Worm (Caenorhabditis elegans) whole organism, midembryonic: ENCODE measurements around the gene ghi-1.

Experiments
- T22C8.4 ChIP-seq: fragments of 200-800 bp; sonication (Bioruptor generic); IDR thresholded peaks from 2 replicates; pipeline ENCODE4 v1.3.6; 2022; ENCODE audit warnings: missing genetic modification characterization, missing compliant biosample characterization
- cog-1 ChIP-seq: sonication (generic microtip); optimal IDR thresholded peaks from 2 replicates; lab custom pipeline; 2016; ENCODE audit warnings: missing genetic modification characterization, missing compliant biosample characterization
- flt-1 ChIP-seq: fragments of 200-800 bp; sonication (Bioruptor generic); IDR thresholded peaks from 2 replicates; pipeline ENCODE4 v1.3.6; 2022; ENCODE audit warnings: missing genetic modification characterization, missing compliant biosample characterization
- klf-2 ChIP-seq: fragments of 200-800 bp; sonication (Bioruptor generic); conservative IDR thresholded peaks from 2 replicates; pipeline ENCODE4 v1.3.6; 2022; ENCODE audit warnings: missing genetic modification reagents, missing genetic modification characterization, missing compliant biosample characterization
- med-1 ChIP-seq: sonication (generic microtip); optimal IDR thresholded peaks from 2 replicates; lab custom pipeline; 2017; ENCODE audit warnings: missing genetic modification characterization, mild to moderate bottlenecking, missing compliant biosample characterization, antibody characterized with exemption, missing genetic modification reagents; ENCODE audit not compliant: insufficient read depth
- ref-1 ChIP-seq: fragments of 200-800 bp; sonication (Bioruptor generic); conservative IDR thresholded peaks from 2 replicates; pipeline ENCODE4 v1.3.6; 2022; ENCODE audit warnings: missing genetic modification reagents, missing genetic modification characterization, missing compliant biosample characterization
- tab-1 ChIP-seq: fragments of 200-800 bp; sonication (Bioruptor generic); IDR thresholded peaks from 2 replicates; pipeline ENCODE4 v1.3.6; 2022; ENCODE audit warnings: missing genetic modification characterization, missing compliant biosample characterization
- ztf-23 ChIP-seq: fragments of 200-800 bp; sonication (Bioruptor generic); IDR thresholded peaks from 2 replicates; pipeline ENCODE4 v1.3.6; 2022; ENCODE audit warnings: missing genetic modification reagents, missing genetic modification characterization, missing compliant biosample characterization
- ztf-29 ChIP-seq: fragments of 200-800 bp; sonication (Bioruptor generic); IDR thresholded peaks from 2 replicates; pipeline ENCODE4 v1.3.6; 2022; ENCODE audit warnings: missing genetic modification reagents, missing genetic modification characterization, missing compliant biosample characterization

ce11 chrII:11614103-11614857 is 32.3 kb upstream of the ghi-1 start:
- no peak for TF ChIP-seq klf-2 (GFP tag; lab: Robert Waterston, UW)
- TF ChIP-seq med-1: no peak
- no peak for TF ChIP-seq flt-1
- no peak for TF ChIP-seq ztf-29 (GFP tag; lab: Robert Waterston, UW)
- TF ChIP-seq cog-1 (tag; lab: Kevin White, UChicago): no peak
- no peak for TF ChIP-seq ztf-23 (GFP tag; lab: Robert Waterston, UW)
- TF ChIP-seq tab-1 (GFP tag; lab: Robert Waterston, UW): no peak
- TF ChIP-seq T22C8.4 (GFP tag; lab: Robert Waterston, UW): no peak
- no peak for TF ChIP-seq ref-1
